Fruit fly (Drosophila melanogaster): Measurements from ENCODE around the gene Gs1.

- TF ChIP-seq Myc (optimal IDR thresholded peaks at IDR 0.05) (no peak), tai (GFP tag; optimal IDR thresholded peaks at IDR 0.05) (no peak), Hr78 (GFP tag; optimal IDR thresholded peaks at IDR 0.05) (no peak), Abd-B (GFP tag; optimal IDR thresholded peaks at IDR 0.05) (no peak), usp (GFP tag; optimal IDR thresholded peaks at IDR 0.05) (no peak), ey (GFP tag; optimal IDR thresholded peaks at IDR 0.05) (no peak), lola (GFP tag; optimal IDR thresholded peaks at IDR 0.05) (no peak)
These were observed 41.8 kb upstream of the Gs1 start for dm6 chr2L:90081-90480.

Measured in whole organism, wandering third instar larva.